Worm (Caenorhabditis elegans) whole organism, L1 larva: Measurements from ENCODE around the gene F14B8.4.
"Not testable (repeated sequence)": the region's sequence is repeated elsewhere in the genome, so short reads cannot be mapped to it uniquely, and the experiment has no call there.

Experiments
- Y116A8C.19 ChIP-seq: sonication (generic microtip); optimal IDR thresholded peaks from 2 replicates; lab custom pipeline; 2016; ENCODE audit warnings: missing compliant biosample characterization, missing genetic modification characterization, borderline replicate concordance
- ceh-63 ChIP-seq: fragments of 200-800 bp; sonication (Bioruptor generic); optimal IDR thresholded peaks from 2 replicates; lab custom pipeline; 2018; ENCODE audit warnings: mild to moderate bottlenecking, missing genetic modification characterization, missing compliant biosample characterization
- ceh-8 ChIP-seq: fragments of 200-800 bp; sonication (Bioruptor generic); optimal IDR thresholded peaks from 2 replicates; lab custom pipeline; 2018; ENCODE audit warnings: mild to moderate bottlenecking, missing genetic modification characterization, moderate library complexity, missing compliant biosample characterization
- ceh-82 ChIP-seq, 3 experiments: fragments of 150-350 bp in 1 of 3; sonication (generic microtip) in 2 of 3; optimal IDR thresholded peaks; 2 replicates each; lab custom pipeline; 2014 to 2017; ENCODE audit warnings: missing biosample characterization in 3 of 3, missing genetic modification characterization in 3 of 3
- ceh-88 ChIP-seq: fragments of 200-800 bp; sonication (Bioruptor generic); IDR thresholded peaks from 2 replicates; pipeline ENCODE4 v1.3.6; 2022; ENCODE audit warnings: missing genetic modification characterization, missing compliant biosample characterization
- ces-1 ChIP-seq: fragments of 150-350 bp; optimal IDR thresholded peaks from 2 replicates; lab custom pipeline; 2014; ENCODE audit warnings: missing biosample characterization, missing genetic modification reagents, missing genetic modification characterization
- dpl-1 ChIP-seq, 3 experiments: fragments of 150-350 bp in 2 of 3; sonication (generic microtip) in 1 of 3; optimal IDR thresholded peaks; 2 replicates each; lab custom pipeline; 2014 to 2017; ENCODE audit warnings: missing biosample characterization in 3 of 3, missing genetic modification characterization in 3 of 3, missing genetic modification reagents in 3 of 3
- efl-1 ChIP-seq, 4 experiments: fragments of 150-350 bp; optimal IDR thresholded peaks in 3 of 4; peaks in 1 of 4; 1 replicate in 1 of 4; 2 replicates in 3 of 4; lab custom pipeline; 2014; ENCODE audit warnings: missing biosample characterization in 2 of 4, missing genetic modification characterization in 2 of 4, missing genetic modification reagents in 2 of 4
- egl-27 ChIP-seq, 2 experiments: fragments of 150-350 bp in 1 of 2; sonication (generic microtip); optimal IDR thresholded peaks; 3 replicates each; lab custom pipeline; 2017 to 2018; ENCODE audit warnings: missing biosample characterization in 2 of 2, missing genetic modification characterization in 2 of 2, missing genetic modification reagents in 2 of 2
- elt-3 ChIP-seq, 6 experiments: fragments of 150-350 bp in 1 of 6; sonication (generic microtip); optimal IDR thresholded peaks; 2 replicates each; lab custom pipeline; 2017 to 2018; ENCODE audit warnings: missing biosample characterization in 6 of 6, missing genetic modification characterization in 6 of 6, inconsistent platforms in 1 of 6
- ets-5 ChIP-seq: fragments of 200-800 bp; sonication (Bioruptor generic); IDR thresholded peaks from 2 replicates; pipeline ENCODE4 v1.3.6; 2022; ENCODE audit warnings: missing genetic modification characterization, missing compliant biosample characterization
- fkh-10 ChIP-seq: sonication (generic microtip); optimal IDR thresholded peaks from 2 replicates; lab custom pipeline; 2017; ENCODE audit warnings: missing biosample characterization, missing genetic modification reagents, missing genetic modification characterization
- grh-1 ChIP-seq: fragments of 200-800 bp; sonication (Bioruptor generic); IDR thresholded peaks from 2 replicates; pipeline ENCODE4 v1.3.6; 2022; ENCODE audit warnings: missing genetic modification reagents, missing genetic modification characterization, missing compliant biosample characterization
- jun-1 ChIP-seq: fragments of 150-350 bp; optimal IDR thresholded peaks from 2 replicates; lab custom pipeline; 2014; ENCODE audit warnings: missing biosample characterization, missing genetic modification reagents, missing genetic modification characterization
- lin-14 ChIP-seq: fragments of 200-800 bp; sonication (Bioruptor generic); optimal IDR thresholded peaks from 2 replicates; lab custom pipeline; 2018; ENCODE audit warnings: mild to moderate bottlenecking, missing genetic modification characterization, moderate library complexity, missing compliant biosample characterization
- lin-15B ChIP-seq: fragments of 150-350 bp; sonication (generic microtip); optimal IDR thresholded peaks from 3 replicates; lab custom pipeline; 2014; ENCODE audit warnings: missing biosample characterization, missing genetic modification characterization
- lin-35 ChIP-seq, 2 experiments: fragments of 150-350 bp; optimal IDR thresholded peaks; 2 replicates each; lab custom pipeline; 2014; ENCODE audit warnings: missing biosample characterization in 2 of 2, missing genetic modification characterization in 2 of 2, missing genetic modification reagents in 2 of 2
- lsy-2 ChIP-seq, 2 experiments: fragments of 150-350 bp; optimal IDR thresholded peaks; 2 replicates each; lab custom pipeline; 2014; ENCODE audit warnings: missing biosample characterization in 2 of 2, missing genetic modification characterization in 2 of 2
- mab-9 ChIP-seq: fragments of 200-800 bp; sonication (Bioruptor generic); IDR thresholded peaks from 2 replicates; pipeline ENCODE4 v1.3.6; 2022; ENCODE audit warnings: missing genetic modification reagents, missing genetic modification characterization, missing compliant biosample characterization
- mef-2 ChIP-seq: fragments of 150-350 bp; optimal IDR thresholded peaks from 2 replicates; lab custom pipeline; 2014; ENCODE audit warnings: missing biosample characterization, missing genetic modification characterization
- nhr-71 ChIP-seq: sonication (generic microtip); optimal IDR thresholded peaks from 2 replicates; lab custom pipeline; 2016; ENCODE audit warnings: mild to moderate bottlenecking, missing genetic modification characterization, moderate library complexity, missing compliant biosample characterization
- pag-3 ChIP-seq: sonication (generic microtip); optimal IDR thresholded peaks from 2 replicates; lab custom pipeline; 2017; ENCODE audit warnings: missing genetic modification characterization, mild to moderate bottlenecking, missing compliant biosample characterization, antibody characterized with exemption, borderline replicate concordance; ENCODE audit not compliant: insufficient read depth
- pax-3 ChIP-seq: fragments of 200-800 bp; sonication (Bioruptor generic); optimal IDR thresholded peaks from 2 replicates; lab custom pipeline; 2018; ENCODE audit warnings: mild to moderate bottlenecking, missing genetic modification characterization, moderate library complexity, missing compliant biosample characterization
- rnt-1 ChIP-seq: sonication (generic microtip); optimal IDR thresholded peaks from 2 replicates; lab custom pipeline; 2016; ENCODE audit warnings: mild to moderate bottlenecking, missing genetic modification characterization, moderate library complexity, missing compliant biosample characterization
- sptf-1 ChIP-seq: fragments of 150-350 bp; optimal IDR thresholded peaks from 2 replicates; lab custom pipeline; 2014; ENCODE audit warnings: missing biosample characterization, missing genetic modification characterization
- swsn-7 ChIP-seq: sonication (generic microtip); optimal IDR thresholded peaks from 2 replicates; lab custom pipeline; 2016; ENCODE audit warnings: missing genetic modification characterization, missing compliant biosample characterization
- tbx-2 ChIP-seq: sonication (generic microtip); optimal IDR thresholded peaks from 2 replicates; lab custom pipeline; 2016; ENCODE audit warnings: missing genetic modification characterization, missing compliant biosample characterization
- tlp-1 ChIP-seq: fragments of 150-350 bp; optimal IDR thresholded peaks from 2 replicates; lab custom pipeline; 2014; ENCODE audit warnings: missing biosample characterization, missing genetic modification characterization
- unc-130 ChIP-seq: fragments of 150-350 bp; optimal IDR thresholded peaks from 2 replicates; lab custom pipeline; 2017; ENCODE audit warnings: missing biosample characterization, missing genetic modification characterization, inconsistent platforms
- vab-15 ChIP-seq: sonication (generic microtip); optimal IDR thresholded peaks from 2 replicates; lab custom pipeline; 2017; ENCODE audit warnings: missing genotype, mild to moderate bottlenecking, missing genetic modification characterization, missing compliant biosample characterization
- zip-4 ChIP-seq: fragments of 200-800 bp; sonication (Bioruptor generic); optimal IDR thresholded peaks from 2 replicates; lab custom pipeline; 2018; ENCODE audit warnings: mild to moderate bottlenecking, missing genetic modification characterization, moderate library complexity, missing compliant biosample characterization

The F14B8.4 gene

DNA sequence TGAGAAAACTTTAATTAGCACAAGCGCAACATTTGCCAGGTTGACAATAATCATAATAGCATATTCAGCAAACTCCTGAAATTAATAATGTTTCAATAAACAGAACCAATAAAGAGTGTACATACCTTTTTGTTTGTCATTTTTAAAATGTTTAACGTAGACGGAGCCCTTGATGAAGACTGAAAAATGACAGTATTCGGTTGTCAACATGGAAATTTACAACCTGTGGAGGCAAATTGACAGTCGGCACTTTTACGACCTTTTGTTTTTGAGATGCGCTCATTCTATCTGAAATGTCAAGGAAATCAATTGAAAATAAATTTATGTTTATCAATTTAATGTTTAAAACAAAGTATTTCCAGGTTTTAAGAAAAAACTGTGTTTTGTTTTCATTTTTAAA is 15.3 kb downstream of the F14B8.4 start:
- TF ChIP-seq ceh-8 (GFP tag; lab: Kevin White, UChicago) (no peak), nhr-71 (tag; lab: Kevin White, UChicago) (no peak), egl-27 (tag; optimal IDR thresholded peaks at IDR 0.05; lab: Kevin White, UChicago) (no peak), lin-15B (tag; lab: Kevin White, UChicago) (no peak), lsy-2 (tag; optimal IDR thresholded peaks at IDR 0.05; lab: Kevin White, UChicago) (no peak), ceh-82 (tag; optimal IDR thresholded peaks at IDR 0.05; lab: Kevin White, UChicago) (no peak), dpl-1 (GFP tag; optimal IDR thresholded peaks at IDR 0.05; lab: Kevin White, UChicago) (no peak), pag-3 (tag; lab: Kevin White, UChicago) (no peak), mef-2 (tag; lab: Kevin White, UChicago) (no peak), lin-14 (no peak), ets-5 (no peak), ceh-63 (no peak)

ce11 chrX:6881795-6882194 is 18.0 kb downstream of the F14B8.4 start, which contains the start of gene F41C6.6:
Gene F41C6.6 (minus strand): TSS chrX:6881895.
- TF ChIP-seq unc-130 (tag; lab: Kevin White, UChicago); vab-15 (tag; lab: Kevin White, UChicago); grh-1 (GFP tag; lab: Robert Waterston, UW): not testable (repeated sequence)

- TF ChIP-seq Y116A8C.19 (no peak), rnt-1 (tag; lab: Kevin White, UChicago) (no peak), mef-2 (tag; lab: Kevin White, UChicago) (no peak), ceh-88 (no peak), efl-1 (optimal IDR thresholded peaks at IDR 0.05; lab: Kevin White, UChicago) (no peak), efl-1 (GFP tag; optimal IDR thresholded peaks at IDR 0.05 in 1 of 2; lab: Kevin White, UChicago) (peak in 1 of 2 experiments; percentile 46), tbx-2 (tag; lab: Kevin White, UChicago) (no peak)
- TF ChIP-seq, all 84 proteins: peak for 1
These were observed 22.3 kb downstream of the F14B8.4 start, which contains the start of gene col-173 for ce11 chrX:6877436-6877835. Gene col-173 (minus strand): TSS chrX:6877536.

ce11 chrX:6875273-6875672 is 24.5 kb downstream of the F14B8.4 start:
- no peak for TF ChIP-seq lin-14
- no peak for TF ChIP-seq pax-3 (tag; lab: Kevin White, UChicago)
- TF ChIP-seq ceh-63: no peak

ce11 chrX:6874723-6875122 is 25.0 kb downstream of the F14B8.4 start, which contains the start of gene F41C6.4:
Gene F41C6.4 (minus strand): TSS chrX:6874823.
- no peak for TF ChIP-seq zip-4
- no peak for TF ChIP-seq egl-27 (tag; optimal IDR thresholded peaks at IDR 0.05; lab: Kevin White, UChicago)
- no peak for TF ChIP-seq tlp-1 (tag; lab: Kevin White, UChicago)
- no peak for TF ChIP-seq dpl-1 (GFP tag; optimal IDR thresholded peaks at IDR 0.05; lab: Kevin White, UChicago)
- TF ChIP-seq mab-9 (GFP tag; lab: Robert Waterston, UW): no peak
- no peak for TF ChIP-seq grh-1 (GFP tag; lab: Robert Waterston, UW)
- no peak for TF ChIP-seq jun-1 (tag; lab: Kevin White, UChicago)
- TF ChIP-seq pax-3 (tag; lab: Kevin White, UChicago): no peak
- TF ChIP-seq elt-3 (tag; optimal IDR thresholded peaks at IDR 0.05; lab: Kevin White, UChicago): no peak
- TF ChIP-seq sptf-1 (tag; lab: Kevin White, UChicago): no peak
- TF ChIP-seq fkh-10 (GFP tag; lab: Kevin White, UChicago): no peak
- no peak for TF ChIP-seq ces-1
- TF ChIP-seq swsn-7: no peak
- TF ChIP-seq lin-35 (GFP tag; optimal IDR thresholded peaks at IDR 0.05; lab: Kevin White, UChicago): no peak
